Fruit fly (Drosophila melanogaster) whole organism, embryonic: ENCODE data around the gene Snr1.

Experiments
- Adf1 ChIP-seq: fragments of 200-800 bp; sonication (Bioruptor generic); IDR thresholded peaks from 2 replicates; pipeline ENCODE4 v1.3.6; 2022; ENCODE audit warnings: missing biosample characterization, missing genetic modification characterization
- Bteb2 ChIP-seq: fragments of 200-800 bp; sonication (Bioruptor generic); optimal IDR thresholded peaks from 2 replicates; lab custom pipeline; 2016; ENCODE audit warnings: missing biosample characterization, missing genetic modification characterization
- CG12236 ChIP-seq: fragments of 200-800 bp; sonication (Bioruptor generic); optimal IDR thresholded peaks from 2 replicates; lab custom pipeline; 2016; ENCODE audit warnings: missing biosample characterization, missing genetic modification characterization
- CG1603 ChIP-seq: fragments of 200-800 bp; sonication (Bioruptor generic); optimal IDR thresholded peaks from 2 replicates; lab custom pipeline; 2019; ENCODE audit warnings: missing biosample characterization, mild to moderate bottlenecking, missing genetic modification characterization, moderate library complexity
- CG16813 ChIP-seq: fragments of 200-800 bp; sonication (Bioruptor generic); IDR thresholded peaks from 3 replicates; pipeline ENCODE4 v1.3.6; 2022; ENCODE audit warnings: missing biosample characterization, missing genetic modification characterization; ENCODE audit not compliant: partially characterized antibody
- CG17186 ChIP-seq: fragments of 200-800 bp; sonication (Bioruptor generic); optimal IDR thresholded peaks from 3 replicates; lab custom pipeline; 2017; ENCODE audit warnings: missing biosample characterization, missing genetic modification reagents, missing genetic modification characterization
- CG17361 ChIP-seq: fragments of 200-800 bp; sonication (Bioruptor generic); IDR thresholded peaks from 3 replicates; pipeline ENCODE4 v1.3.6; 2022; ENCODE audit warnings: missing biosample characterization, missing genetic modification characterization
- CG2129 ChIP-seq: fragments of 200-800 bp; sonication (Bioruptor generic); IDR thresholded peaks from 2 replicates; pipeline ENCODE4 v1.3.6; 2022; ENCODE audit warnings: missing biosample characterization, missing genetic modification characterization; ENCODE audit not compliant: partially characterized antibody
- CG32532 ChIP-seq: fragments of 200-800 bp; sonication (Bioruptor generic); IDR thresholded peaks from 2 replicates; pipeline ENCODE4 v1.3.6; 2022; ENCODE audit warnings: missing biosample characterization, missing genetic modification characterization
- CG33213 ChIP-seq: fragments of 200-800 bp; sonication (Bioruptor generic); optimal IDR thresholded peaks from 3 replicates; lab custom pipeline; 2016; ENCODE audit warnings: missing biosample characterization, missing genetic modification characterization
- CG33557 ChIP-seq: fragments of 200-800 bp; sonication (Bioruptor generic); optimal IDR thresholded peaks from 2 replicates; lab custom pipeline; 2019; ENCODE audit warnings: missing biosample characterization, mild to moderate bottlenecking, missing genetic modification characterization, moderate library complexity
- CG6791 ChIP-seq: fragments of 200-800 bp; sonication (Bioruptor generic); IDR thresholded peaks from 3 replicates; pipeline ENCODE4 v1.3.6; 2022; ENCODE audit warnings: missing biosample characterization, missing genetic modification characterization; ENCODE audit not compliant: partially characterized antibody
- CG9437 ChIP-seq: fragments of 200-800 bp; sonication (Bioruptor generic); optimal IDR thresholded peaks from 2 replicates; lab custom pipeline; 2018; ENCODE audit warnings: missing biosample characterization, mild to moderate bottlenecking, missing genetic modification characterization
- CG9797 ChIP-seq: fragments of 200-800 bp; sonication (Bioruptor generic); optimal IDR thresholded peaks from 3 replicates; lab custom pipeline; 2018; ENCODE audit warnings: missing biosample characterization, mild to moderate bottlenecking, missing genetic modification characterization
- CHES-1-like ChIP-seq: fragments of 200-800 bp; sonication (Bioruptor generic); optimal IDR thresholded peaks from 2 replicates; lab custom pipeline; 2016; ENCODE audit warnings: missing biosample characterization, missing genetic modification characterization
- Camta ChIP-seq: fragments of 200-800 bp; sonication (Bioruptor generic); optimal IDR thresholded peaks from 2 replicates; lab custom pipeline; 2016; ENCODE audit warnings: missing biosample characterization, missing genetic modification characterization
- CoRest ChIP-seq: fragments of 200-800 bp; sonication (Bioruptor generic); optimal IDR thresholded peaks from 3 replicates; lab custom pipeline; 2018; ENCODE audit warnings: missing biosample characterization, mild to moderate bottlenecking, missing genetic modification characterization, moderate library complexity
- D19A ChIP-seq: fragments of 200-800 bp; optimal IDR thresholded peaks from 3 replicates; lab custom pipeline; 2019; ENCODE audit warnings: missing biosample characterization, mild to moderate bottlenecking, missing genetic modification characterization, moderate library complexity
- Dp ChIP-seq: fragments of 200-800 bp; sonication (Bioruptor generic); optimal IDR thresholded peaks from 2 replicates; lab custom pipeline; 2018; ENCODE audit warnings: missing biosample characterization, mild to moderate bottlenecking, missing genetic modification characterization, moderate library complexity
- Ets97D ChIP-seq: fragments of 200-800 bp; sonication (Bioruptor generic); optimal IDR thresholded peaks from 3 replicates; lab custom pipeline; 2016; ENCODE audit warnings: missing biosample characterization, missing genetic modification characterization
- MBD-R2 ChIP-seq: fragments of 200-800 bp; sonication (Bioruptor generic); IDR thresholded peaks from 2 replicates; pipeline ENCODE4 v1.3.6; 2022; ENCODE audit warnings: missing biosample characterization, missing genetic modification characterization
- Myb ChIP-seq: fragments of 200-800 bp; sonication (Bioruptor generic); optimal IDR thresholded peaks from 2 replicates; lab custom pipeline; 2016; ENCODE audit warnings: missing biosample characterization, missing genetic modification characterization
- Nf-YC ChIP-seq: fragments of 200-800 bp; optimal IDR thresholded peaks from 3 replicates; lab custom pipeline; 2019; ENCODE audit warnings: missing biosample characterization, mild to moderate bottlenecking, missing genetic modification characterization, moderate library complexity
- Oaz ChIP-seq: fragments of 200-800 bp; sonication (Bioruptor generic); IDR thresholded peaks from 2 replicates; pipeline ENCODE4 v1.3.6; 2022; ENCODE audit warnings: missing biosample characterization, missing genetic modification characterization
- Pdp1 ChIP-seq, 2 experiments: fragments of 200-800 bp; sonication (Bioruptor generic); optimal IDR thresholded peaks; 3 replicates each; lab custom pipeline; 2016; ENCODE audit warnings: missing biosample characterization in 2 of 2, missing genetic modification characterization in 2 of 2, mild to moderate bottlenecking in 1 of 2, moderate library complexity in 1 of 2
- Sry-β ChIP-seq: fragments of 200-800 bp; sonication (Bioruptor generic); optimal IDR thresholded peaks from 2 replicates; lab custom pipeline; 2018; ENCODE audit warnings: missing biosample characterization, mild to moderate bottlenecking, missing genetic modification characterization, moderate library complexity
- az2 ChIP-seq: fragments of 200-800 bp; sonication (Bioruptor generic); optimal IDR thresholded peaks from 3 replicates; lab custom pipeline; 2016; ENCODE audit warnings: missing biosample characterization, missing genetic modification characterization
- cato ChIP-seq: fragments of 200-800 bp; sonication (Bioruptor generic); optimal IDR thresholded peaks from 2 replicates; lab custom pipeline; 2016; ENCODE audit warnings: missing biosample characterization, missing genetic modification characterization, borderline replicate concordance
- chinmo ChIP-seq: fragments of 200-800 bp; sonication (Bioruptor generic); IDR thresholded peaks from 4 replicates; pipeline ENCODE4 v1.3.6; 2022; ENCODE audit warnings: missing biosample characterization, missing genetic modification characterization; ENCODE audit not compliant: partially characterized antibody
- crp ChIP-seq, 2 experiments: fragments of 200-800 bp; sonication (Bioruptor generic); optimal IDR thresholded peaks; 2 replicates in 1 of 2; 3 replicates in 1 of 2; lab custom pipeline; 2017; ENCODE audit warnings: missing biosample characterization in 2 of 2, missing genetic modification characterization in 2 of 2, mild to moderate bottlenecking in 1 of 2, moderate library complexity in 1 of 2
- dimm ChIP-seq: fragments of 200-800 bp; sonication (Bioruptor generic); IDR thresholded peaks from 2 replicates; pipeline ENCODE4 v1.3.6; 2022; ENCODE audit warnings: missing biosample characterization, missing genetic modification characterization
- gce ChIP-seq: fragments of 200-800 bp; sonication (Bioruptor generic); IDR thresholded peaks from 3 replicates; pipeline ENCODE4 v1.3.6; 2022; ENCODE audit warnings: missing biosample characterization, missing genetic modification characterization
- insv ChIP-seq, 2 experiments: fragments of 200-800 bp; sonication (Bioruptor generic); optimal IDR thresholded peaks; 3 replicates each; lab custom pipeline; 2016 to 2018; ENCODE audit warnings: missing biosample characterization in 2 of 2, missing genetic modification characterization in 2 of 2
- inv ChIP-seq: fragments of 200-800 bp; sonication (Bioruptor generic); IDR thresholded peaks from 2 replicates; pipeline ENCODE4 v1.3.6; 2022; ENCODE audit warnings: missing biosample characterization, missing genetic modification characterization; ENCODE audit not compliant: partially characterized antibody
- kah ChIP-seq: fragments of 200-800 bp; sonication (Bioruptor generic); optimal IDR thresholded peaks from 2 replicates; lab custom pipeline; 2018; ENCODE audit warnings: missing biosample characterization, mild to moderate bottlenecking, missing genetic modification characterization
- kay ChIP-seq: fragments of 200-800 bp; sonication (Bioruptor generic); optimal IDR thresholded peaks from 2 replicates; lab custom pipeline; 2016; ENCODE audit warnings: missing biosample characterization, missing genetic modification characterization
- ken ChIP-seq: fragments of 200-800 bp; sonication (Bioruptor generic); IDR thresholded peaks from 3 replicates; pipeline ENCODE4 v1.3.6; 2022; ENCODE audit warnings: missing biosample characterization, missing genetic modification characterization
- nmo ChIP-seq: fragments of 200-800 bp; sonication (Bioruptor generic); optimal IDR thresholded peaks from 2 replicates; lab custom pipeline; 2018; ENCODE audit warnings: missing biosample characterization, mild to moderate bottlenecking, missing genetic modification characterization, moderate library complexity
- peb ChIP-seq: fragments of 200-800 bp; sonication (Bioruptor generic); IDR thresholded peaks from 2 replicates; pipeline ENCODE4 v1.3.6; 2022; ENCODE audit warnings: missing biosample characterization, missing genetic modification characterization
- pros ChIP-seq: fragments of 200-800 bp; sonication (Bioruptor generic); optimal IDR thresholded peaks from 3 replicates; lab custom pipeline; 2019; ENCODE audit warnings: missing biosample characterization, mild to moderate bottlenecking, missing genetic modification characterization, moderate library complexity
- sens ChIP-seq: fragments of 200-800 bp; sonication (Bioruptor generic); peaks from one replicate; lab custom pipeline; 2016; ENCODE audit warnings: missing biosample characterization, missing genetic modification characterization
- sisA ChIP-seq: fragments of 200-800 bp; sonication (Bioruptor generic); IDR thresholded peaks from 2 replicates; pipeline ENCODE4 v1.3.6; 2022; ENCODE audit warnings: missing biosample characterization, missing genetic modification characterization
- sug ChIP-seq: fragments of 200-800 bp; optimal IDR thresholded peaks from 2 replicates; lab custom pipeline; 2019; ENCODE audit warnings: missing biosample characterization, mild to moderate bottlenecking, missing genetic modification characterization, moderate library complexity
- tll ChIP-seq, 2 experiments: fragments of 200-800 bp in 1 of 2; fragments of >200 bp in 1 of 2; sonication (Bioruptor generic) in 1 of 2; optimal IDR thresholded peaks; 2 replicates each; lab custom pipeline; 2017 to 2019; ENCODE audit warnings: missing biosample characterization in 2 of 2, missing genetic modification characterization in 2 of 2, mild to moderate bottlenecking in 1 of 2, moderate library complexity in 1 of 2
- trem ChIP-seq: fragments of 200-800 bp; optimal IDR thresholded peaks from 3 replicates; lab custom pipeline; 2019; ENCODE audit warnings: missing biosample characterization, mild to moderate bottlenecking, missing genetic modification characterization, moderate library complexity
- trh ChIP-seq: fragments of 200-800 bp; sonication (Bioruptor generic); optimal IDR thresholded peaks from 2 replicates; lab custom pipeline; 2016; ENCODE audit warnings: missing biosample characterization, missing genetic modification characterization
- unc-4 ChIP-seq: fragments of 200-800 bp; sonication (Bioruptor generic); IDR thresholded peaks from 2 replicates; pipeline ENCODE4 v1.3.6; 2022; ENCODE audit warnings: missing biosample characterization, missing genetic modification characterization; ENCODE audit not compliant: partially characterized antibody
- vvl ChIP-seq: fragments of 200-800 bp; sonication (Bioruptor generic); IDR thresholded peaks from 2 replicates; pipeline ENCODE4 v1.3.6; 2022; ENCODE audit warnings: missing biosample characterization, missing genetic modification characterization

Gene Snr1

DNA sequence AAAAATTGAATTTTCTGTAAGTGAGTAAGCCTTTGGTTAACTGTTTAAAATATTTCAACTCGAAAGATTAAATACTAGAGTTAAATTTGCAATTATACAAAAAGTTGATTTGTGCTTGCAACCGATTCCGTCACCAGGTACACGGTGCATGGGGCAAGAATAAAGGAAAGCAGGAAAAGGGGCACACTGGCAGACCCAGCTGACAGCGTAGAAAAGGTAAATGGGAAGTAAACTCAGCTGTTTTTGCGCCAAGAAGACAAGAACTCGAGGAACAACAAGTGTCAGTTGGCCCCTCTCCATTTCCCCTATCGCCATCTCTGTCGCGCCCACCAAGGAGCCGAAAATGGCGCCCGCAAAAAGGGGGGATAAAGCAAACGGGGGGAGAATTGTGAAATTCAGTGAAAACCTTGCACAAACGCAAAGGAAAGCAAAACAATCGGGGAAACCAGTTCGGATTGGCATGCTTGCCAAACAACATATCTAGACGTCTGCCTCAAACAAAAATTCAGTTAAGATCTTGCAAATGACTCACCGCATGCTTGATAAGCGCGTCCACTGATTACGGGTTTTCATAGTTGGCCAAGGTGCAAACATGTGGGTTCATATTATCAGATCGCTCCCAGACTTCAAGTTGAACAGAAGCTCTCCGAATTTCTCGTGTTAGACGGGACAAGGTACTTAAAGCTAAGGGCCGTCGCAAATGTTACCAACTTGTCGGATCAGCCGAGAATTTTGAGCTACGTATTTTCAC, 7.4 kb upstream of the Snr1 start (continued):
- TF ChIP-seq trem (tag; lab: Kevin White, UChicago) (peak; percentile 60), CoRest (tag; lab: Kevin White, UChicago) (peak; percentile 9), pros (GFP tag; lab: Kevin White, UChicago) (peak; percentile 25), cato (no peak), ken (GFP tag; lab: Robert Waterston, UW) (no peak), D19A (peak; percentile 58), CG9797 (GFP tag; lab: Kevin White, UChicago) (peak; percentile 85), CG33557 (GFP tag; lab: Kevin White, UChicago) (no peak), inv (GFP tag; lab: Robert Waterston, UW) (no peak), az2 (GFP tag; lab: Kevin White, UChicago) (no peak), CHES-1-like (peak; percentile 3), Bteb2 (no peak), CG17361 (GFP tag; lab: Robert Waterston, UW) (no peak; the same call in 2 of the 3 replicates), Sry-β (no peak), CG1603 (tag; lab: Kevin White, UChicago) (peak; percentile 61), CG16813 (0 out of 3 replicates have a peak, but pooled peaks have one; percentile 6), Dp (GFP tag; lab: Kevin White, UChicago) (peak; percentile 29), Myb (peak; percentile 13), Camta (GFP tag; lab: Kevin White, UChicago) (no peak), sens (GFP tag; lab: Kevin White, UChicago) (peak; percentile 49), CG17186 (GFP tag; lab: Kevin White, UChicago) (peak; percentile 80), Nf-YC (tag; lab: Kevin White, UChicago) (peak; percentile 26), sug (tag; lab: Kevin White, UChicago) (peak; percentile 53), CG33213 (GFP tag; lab: Kevin White, UChicago) (peak; percentile 29), sisA (GFP tag; lab: Robert Waterston, UW) (no peak), crp (GFP tag; optimal IDR thresholded peaks at IDR 0.05; lab: Kevin White, UChicago) (peak; percentile 67 to 94), kay (GFP tag; lab: Kevin White, UChicago) (peak; percentile 73), dimm (no peak), insv (GFP tag; optimal IDR thresholded peaks at IDR 0.05; lab: Kevin White, UChicago) (peak in 1 of 2 experiments; percentile 40), gce (no peak), chinmo (peak; percentile 70; the same call in 1 of the 4 replicates), vvl (0 out of 2 replicates have a peak, but pooled peaks have one; percentile 10), kah (GFP tag; lab: Kevin White, UChicago) (peak; percentile 100), nmo (GFP tag; lab: Kevin White, UChicago) (peak; percentile 7), Oaz (GFP tag; lab: Robert Waterston, UW) (no peak), tll (GFP tag; optimal IDR thresholded peaks at IDR 0.05; lab: Kevin White, UChicago) (peak in 1 of 2 experiments; percentile 41), unc-4 (GFP tag; lab: Robert Waterston, UW) (0 out of 2 replicates have a peak, but pooled peaks have one; percentile 19), CG12236 (GFP tag; lab: Kevin White, UChicago) (no peak), CG32532 (GFP tag; lab: Robert Waterston, UW) (0 out of 2 replicates have a peak, but pooled peaks have one; percentile 34), trh (no peak), CG6791 (GFP tag; lab: Robert Waterston, UW) (peak; percentile 66; the same call in 2 of the 3 replicates), CG2129 (no peak), CG9437 (GFP tag; lab: Kevin White, UChicago) (no peak), MBD-R2 (GFP tag; lab: Robert Waterston, UW) (peak; percentile 79), Ets97D (GFP tag; lab: Kevin White, UChicago) (peak; percentile 47), Pdp1 (GFP tag; optimal IDR thresholded peaks at IDR 0.05; lab: Kevin White, UChicago) (peak in 1 of 2 experiments; percentile 66), Adf1 (GFP tag; lab: Robert Waterston, UW) (no peak), peb (no peak)
